Fruit fly (Drosophila melanogaster) whole organism, embryonic: ENCODE results near the gene IscU.

Source experiments
- Antp ChIP-seq: fragments of 200-800 bp; sonication (Bioruptor generic); optimal IDR thresholded peaks from 3 replicates; lab custom pipeline; 2016; ENCODE audit warnings: missing biosample characterization, missing genetic modification characterization
- Atf6 ChIP-seq: fragments of 200-800 bp; sonication (Bioruptor generic); IDR thresholded peaks from 2 replicates; pipeline ENCODE4 v1.3.6; 2022; ENCODE audit warnings: missing biosample characterization, missing genetic modification characterization
- B-H1 ChIP-seq: fragments of 200-800 bp; sonication (Bioruptor generic); IDR thresholded peaks from 3 replicates; pipeline ENCODE4 v1.3.6; 2022; ENCODE audit warnings: missing biosample characterization, missing genetic modification characterization
- BEAF-32 ChIP-seq: fragments of 200-800 bp; sonication (Bioruptor generic); optimal IDR thresholded peaks from 3 replicates; lab custom pipeline; 2017; ENCODE audit warnings: missing biosample characterization, missing genetic modification characterization, mild to moderate bottlenecking, moderate library complexity, missing genetic modification reagents
- CG10267 ChIP-seq: fragments of 200-800 bp; sonication (Bioruptor generic); optimal IDR thresholded peaks from 2 replicates; lab custom pipeline; 2018; ENCODE audit warnings: missing biosample characterization, mild to moderate bottlenecking, missing genetic modification characterization, moderate library complexity
- CG10462 ChIP-seq: fragments of 200-800 bp; sonication (Bioruptor generic); optimal IDR thresholded peaks from 2 replicates; lab custom pipeline; 2016; ENCODE audit warnings: missing biosample characterization, missing genetic modification characterization
- CG10654 ChIP-seq: fragments of 200-800 bp; sonication (Bioruptor generic); optimal IDR thresholded peaks from 2 replicates; lab custom pipeline; 2016; ENCODE audit warnings: missing biosample characterization, missing genetic modification characterization
- CG12071 ChIP-seq: fragments of 200-800 bp; sonication (Bioruptor generic); optimal IDR thresholded peaks from 3 replicates; lab custom pipeline; 2018; ENCODE audit warnings: missing biosample characterization, mild to moderate bottlenecking, missing genetic modification characterization
- CG12104 ChIP-seq: fragments of 200-800 bp; sonication (Bioruptor generic); optimal IDR thresholded peaks from 3 replicates; lab custom pipeline; 2016; ENCODE audit warnings: missing biosample characterization, missing genetic modification characterization
- CG12942 ChIP-seq: fragments of 200-800 bp; sonication (Bioruptor generic); optimal IDR thresholded peaks from 3 replicates; lab custom pipeline; 2016; ENCODE audit warnings: missing biosample characterization, missing genetic modification characterization
- CG14014 ChIP-seq: fragments of 200-800 bp; sonication (Bioruptor generic); IDR thresholded peaks from 2 replicates; pipeline ENCODE4 v1.3.6; 2022; ENCODE audit warnings: missing biosample characterization, missing genetic modification characterization
- CG15073 ChIP-seq: fragments of 200-800 bp; sonication (Bioruptor generic); optimal IDR thresholded peaks from 2 replicates; lab custom pipeline; 2016; ENCODE audit warnings: missing biosample characterization, missing genetic modification characterization
- CG1529 ChIP-seq: fragments of 200-800 bp; sonication (Bioruptor generic); optimal IDR thresholded peaks from 3 replicates; lab custom pipeline; 2018; ENCODE audit warnings: missing biosample characterization, missing genetic modification characterization
- CG1602 ChIP-seq: fragments of 200-800 bp; sonication (Bioruptor generic); optimal IDR thresholded peaks from 3 replicates; lab custom pipeline; 2016; ENCODE audit warnings: missing biosample characterization, missing genetic modification characterization
- CG17186 ChIP-seq: fragments of 200-800 bp; sonication (Bioruptor generic); optimal IDR thresholded peaks from 3 replicates; lab custom pipeline; 2017; ENCODE audit warnings: missing biosample characterization, missing genetic modification reagents, missing genetic modification characterization
- CG18599 ChIP-seq: fragments of 200-800 bp; sonication (Bioruptor generic); optimal IDR thresholded peaks from 3 replicates; lab custom pipeline; 2017; ENCODE audit warnings: missing biosample characterization, missing genetic modification characterization, mild to moderate bottlenecking, moderate library complexity, missing genetic modification reagents
- CG2889 ChIP-seq: fragments of 200-800 bp; sonication (Bioruptor generic); IDR thresholded peaks from 3 replicates; pipeline ENCODE4 v1.3.6; 2022; ENCODE audit warnings: missing biosample characterization, missing genetic modification characterization
- CG31224 ChIP-seq: fragments of 200-800 bp; sonication (Bioruptor generic); IDR thresholded peaks from 2 replicates; pipeline ENCODE4 v1.3.6; 2022; ENCODE audit warnings: missing biosample characterization, missing genetic modification characterization
- CG31365 ChIP-seq: fragments of 200-800 bp; sonication (Bioruptor generic); optimal IDR thresholded peaks from 2 replicates; lab custom pipeline; 2018; ENCODE audit warnings: missing biosample characterization, mild to moderate bottlenecking, missing genetic modification characterization
- CG34224 ChIP-seq: fragments of 200-800 bp; sonication (Bioruptor generic); IDR thresholded peaks from 3 replicates; pipeline ENCODE4 v1.3.6; 2022; ENCODE audit warnings: missing biosample characterization, missing genetic modification characterization; ENCODE audit not compliant: partially characterized antibody
- CG4282 ChIP-seq: fragments of 200-800 bp; sonication (Bioruptor generic); optimal IDR thresholded peaks from 2 replicates; lab custom pipeline; 2016; ENCODE audit warnings: missing biosample characterization, missing genetic modification characterization
- CG5180 ChIP-seq: fragments of 200-800 bp; sonication (Bioruptor generic); optimal IDR thresholded peaks from 3 replicates; lab custom pipeline; 2017; ENCODE audit warnings: missing biosample characterization, missing genetic modification characterization, mild to moderate bottlenecking, moderate library complexity, missing genetic modification reagents
- CG6175 ChIP-seq: fragments of 200-800 bp; sonication (Bioruptor generic); IDR thresholded peaks from 3 replicates; pipeline ENCODE4 v1.3.6; 2022; ENCODE audit warnings: missing biosample characterization, missing genetic modification characterization
- CG6254 ChIP-seq: fragments of 200-800 bp; sonication (Bioruptor generic); optimal IDR thresholded peaks from 3 replicates; lab custom pipeline; 2017; ENCODE audit warnings: mild to moderate bottlenecking, missing biosample characterization, missing genetic modification reagents, missing genetic modification characterization
- CG7556 ChIP-seq: fragments of 200-800 bp; sonication (Bioruptor generic); optimal IDR thresholded peaks from 2 replicates; lab custom pipeline; 2017; ENCODE audit warnings: missing biosample characterization, mild to moderate bottlenecking, missing genetic modification characterization
- CG9437 ChIP-seq: fragments of 200-800 bp; sonication (Bioruptor generic); optimal IDR thresholded peaks from 2 replicates; lab custom pipeline; 2018; ENCODE audit warnings: missing biosample characterization, mild to moderate bottlenecking, missing genetic modification characterization
- CG9797 ChIP-seq: fragments of 200-800 bp; sonication (Bioruptor generic); optimal IDR thresholded peaks from 3 replicates; lab custom pipeline; 2018; ENCODE audit warnings: missing biosample characterization, mild to moderate bottlenecking, missing genetic modification characterization
- Dbx ChIP-seq: fragments of 200-800 bp; sonication (Bioruptor generic); IDR thresholded peaks from 3 replicates; pipeline ENCODE4 v1.3.6; 2022; ENCODE audit warnings: missing biosample characterization, missing genetic modification characterization
- Deaf1 ChIP-seq: fragments of 200-800 bp; optimal IDR thresholded peaks from 3 replicates; lab custom pipeline; 2019; ENCODE audit warnings: missing biosample characterization, mild to moderate bottlenecking, missing genetic modification characterization, moderate library complexity
- Gsc ChIP-seq: fragments of 200-800 bp; sonication (Bioruptor generic); IDR thresholded peaks from 2 replicates; pipeline ENCODE4 v1.3.6; 2022; ENCODE audit warnings: missing biosample characterization, missing genetic modification characterization
- HHEX ChIP-seq: fragments of 200-800 bp; sonication (Bioruptor generic); optimal IDR thresholded peaks from 3 replicates; lab custom pipeline; 2017; ENCODE audit warnings: missing biosample characterization, mild to moderate bottlenecking, missing genetic modification characterization, missing genetic modification reagents
- Lpt ChIP-seq: fragments of >200 bp; optimal IDR thresholded peaks from 2 replicates; lab custom pipeline; 2018; ENCODE audit warnings: missing biosample characterization, missing genetic modification characterization
- NFAT ChIP-seq: fragments of 200-800 bp; sonication (Bioruptor generic); IDR thresholded peaks from 2 replicates; pipeline ENCODE4 v1.3.6; 2022; ENCODE audit warnings: missing biosample characterization, missing genetic modification characterization
- Oli ChIP-seq: fragments of 200-800 bp; sonication (Bioruptor generic); optimal IDR thresholded peaks from 2 replicates; lab custom pipeline; 2018; ENCODE audit warnings: missing biosample characterization, mild to moderate bottlenecking, missing genetic modification characterization, moderate library complexity
- Taf1 ChIP-seq: fragments of 200-800 bp; sonication (Bioruptor generic); IDR thresholded peaks from 2 replicates; pipeline ENCODE4 v1.3.6; 2022; ENCODE audit warnings: missing biosample characterization, missing genetic modification characterization
- ash1 ChIP-seq: fragments of 200-800 bp; sonication (Bioruptor generic); optimal IDR thresholded peaks from 2 replicates; lab custom pipeline; 2018; ENCODE audit warnings: missing biosample characterization, mild to moderate bottlenecking, missing genetic modification characterization
- az2 ChIP-seq: fragments of 200-800 bp; sonication (Bioruptor generic); optimal IDR thresholded peaks from 3 replicates; lab custom pipeline; 2016; ENCODE audit warnings: missing biosample characterization, missing genetic modification characterization
- bigmax ChIP-seq: fragments of 200-800 bp; sonication (Bioruptor generic); optimal IDR thresholded peaks from 2 replicates; lab custom pipeline; 2018; ENCODE audit warnings: missing biosample characterization, mild to moderate bottlenecking, missing genetic modification characterization
- cg ChIP-seq: fragments of 200-800 bp; sonication (Bioruptor generic); optimal IDR thresholded peaks from 3 replicates; lab custom pipeline; 2019; ENCODE audit warnings: missing biosample characterization, mild to moderate bottlenecking, missing genetic modification characterization, moderate library complexity
- crol ChIP-seq: fragments of 200-800 bp; sonication (Bioruptor generic); IDR thresholded peaks from 2 replicates; pipeline ENCODE4 v1.3.6; 2022; ENCODE audit warnings: missing biosample characterization, missing genetic modification characterization
- gro ChIP-seq: fragments of 200-800 bp; sonication (Bioruptor generic); optimal IDR thresholded peaks from 2 replicates; lab custom pipeline; 2016; ENCODE audit warnings: missing biosample characterization, missing genetic modification characterization
- hkb ChIP-seq, 2 experiments: fragments of 200-800 bp in 1 of 2; fragments of >200 bp in 1 of 2; sonication (Bioruptor generic) in 1 of 2; IDR thresholded peaks in 1 of 2; optimal IDR thresholded peaks in 1 of 2; 2 replicates each; pipeline versions ENCODE4 v1.3.6 to Lab custom; 2017 to 2022; ENCODE audit warnings: missing biosample characterization in 1 of 2, missing genetic modification characterization in 1 of 2
- ind ChIP-seq: fragments of 200-800 bp; sonication (Bioruptor generic); optimal IDR thresholded peaks from 3 replicates; lab custom pipeline; 2016; ENCODE audit warnings: missing biosample characterization, missing genetic modification characterization
- kah ChIP-seq: fragments of 200-800 bp; sonication (Bioruptor generic); optimal IDR thresholded peaks from 2 replicates; lab custom pipeline; 2018; ENCODE audit warnings: missing biosample characterization, mild to moderate bottlenecking, missing genetic modification characterization
- row ChIP-seq: fragments of 200-800 bp; sonication (Bioruptor generic); IDR thresholded peaks from 3 replicates; pipeline ENCODE4 v1.3.6; 2022; ENCODE audit warnings: missing biosample characterization, missing genetic modification characterization
- sd ChIP-seq: fragments of 200-800 bp; sonication (Bioruptor generic); optimal IDR thresholded peaks from 3 replicates; lab custom pipeline; 2018; ENCODE audit warnings: missing biosample characterization, mild to moderate bottlenecking, missing genetic modification characterization, moderate library complexity
- seq ChIP-seq: fragments of 200-800 bp; sonication (Bioruptor generic); IDR thresholded peaks from 2 replicates; pipeline ENCODE4 v1.3.6; 2022; ENCODE audit warnings: missing biosample characterization, missing genetic modification characterization
- wdn ChIP-seq: fragments of 200-800 bp; sonication (Bioruptor generic); IDR thresholded peaks from 2 replicates; pipeline ENCODE4 v1.3.6; 2022; ENCODE audit warnings: missing biosample characterization, missing genetic modification characterization
- yki ChIP-seq: fragments of >200 bp; optimal IDR thresholded peaks from 3 replicates; lab custom pipeline; 2018

IscU gene

dm6 chr3R:8812342-8812966 is 11.5 kb downstream of the IscU start (continued):
- TF ChIP-seq hkb (optimal IDR thresholded peaks at IDR 0.05; lab: Kevin White, UChicago) (no peak), hkb (GFP tag; IDR thresholded peaks at IDR 0.05; lab: Robert Waterston, UW) (peak; percentile 64), CG15073 (GFP tag; lab: Kevin White, UChicago) (no peak), CG12071 (GFP tag; lab: Kevin White, UChicago) (no peak), crol (peak; percentile 43; the same call in 1 of the 2 replicates), CG10654 (GFP tag; lab: Kevin White, UChicago) (no peak), CG31365 (no peak), wdn (GFP tag; lab: Robert Waterston, UW) (0 out of 2 replicates have a peak, but pooled peaks have one; percentile 24), Deaf1 (tag; lab: Kevin White, UChicago) (peak; percentile 40), CG18599 (GFP tag; lab: Kevin White, UChicago) (peak; percentile 38), ash1 (GFP tag; lab: Kevin White, UChicago) (no peak), Taf1 (GFP tag; lab: Robert Waterston, UW) (peak; percentile 47; the same call in 1 of the 2 replicates), row (GFP tag; lab: Robert Waterston, UW) (peak; percentile 76), Antp (GFP tag; lab: Kevin White, UChicago) (peak; percentile 36), ind (GFP tag; lab: Kevin White, UChicago) (peak; percentile 46), CG4282 (no peak), CG2889 (GFP tag; lab: Robert Waterston, UW) (0 out of 3 replicates have a peak, but pooled peaks have one; percentile 58), gro (GFP tag; lab: Kevin White, UChicago) (no peak), Dbx (0 out of 3 replicates have a peak, but pooled peaks have one; percentile 54), CG12942 (peak; percentile 7), Atf6 (GFP tag; lab: Robert Waterston, UW) (no peak; the same call in 1 of the 2 replicates), Oli (tag; lab: Kevin White, UChicago) (peak; percentile 16), CG1602 (GFP tag; lab: Kevin White, UChicago) (no peak), CG34224 (no peak), seq (GFP tag; lab: Robert Waterston, UW) (peak; percentile 75), az2 (GFP tag; lab: Kevin White, UChicago) (peak; percentile 19), CG5180 (GFP tag; lab: Kevin White, UChicago) (no peak), HHEX (GFP tag; lab: Kevin White, UChicago) (peak; percentile 54), CG7556 (GFP tag; lab: Kevin White, UChicago) (no peak), bigmax (GFP tag; lab: Kevin White, UChicago) (no peak), CG17186 (GFP tag; lab: Kevin White, UChicago) (no peak), Gsc (GFP tag; lab: Robert Waterston, UW) (no peak), CG12104 (GFP tag; lab: Kevin White, UChicago) (no peak), CG1529 (peak; percentile 22), CG10462 (no peak), CG9797 (GFP tag; lab: Kevin White, UChicago) (no peak), kah (peak; percentile 20), NFAT (GFP tag; lab: Robert Waterston, UW) (peak; percentile 60), CG9437 (no peak), CG6254 (peak; percentile 12), yki (lab: Kevin White, UChicago) (no peak), CG10267 (tag; lab: Kevin White, UChicago) (peak; percentile 20), cg (GFP tag; lab: Kevin White, UChicago) (peak; percentile 43), BEAF-32 (GFP tag; lab: Kevin White, UChicago) (no peak), Lpt (GFP tag; lab: Kevin White, UChicago) (no peak), sd (no peak), CG31224 (GFP tag; lab: Robert Waterston, UW) (peak; percentile 23; the same call in 1 of the 2 replicates), B-H1 (GFP tag; lab: Robert Waterston, UW) (peak; percentile 48; the same call in 2 of the 3 replicates), CG6175 (GFP tag; lab: Robert Waterston, UW) (no peak), CG14014 (peak; percentile 55; the same call in 1 of the 2 replicates)
